Fruit fly (Drosophila melanogaster) whole organism, wandering third instar larva: ENCODE results near the gene bb8.

Experiments
- Abd-B ChIP-seq: fragments of >200 bp; optimal IDR thresholded peaks from 2 replicates; lab custom pipeline; 2017; ENCODE audit warnings: missing biosample characterization, missing genetic modification characterization
- CG32264 ChIP-seq: fragments of 200-800 bp; sonication (Bioruptor generic); optimal IDR thresholded peaks from 2 replicates; lab custom pipeline; 2016; ENCODE audit warnings: missing biosample characterization, missing genetic modification characterization
- CG9705 ChIP-seq: fragments of 200-800 bp; sonication (Bioruptor generic); optimal IDR thresholded peaks from 2 replicates; lab custom pipeline; 2018; ENCODE audit warnings: missing biosample characterization, mild to moderate bottlenecking, missing genetic modification characterization
- Dif ChIP-seq: fragments of 200-275, 200-300 bp; sonication (Bioruptor generic); optimal IDR thresholded peaks from 2 replicates; lab custom pipeline; 2018; ENCODE audit warnings: missing biosample characterization, missing genetic modification characterization; ENCODE audit not compliant: partially characterized antibody
- GATAd ChIP-seq: sonication (Bioruptor generic); optimal IDR thresholded peaks from 2 replicates; lab custom pipeline; 2016; ENCODE audit warnings: missing biosample characterization, missing genetic modification characterization
- HLH106 ChIP-seq: fragments of 200-800 bp; optimal IDR thresholded peaks from 3 replicates; lab custom pipeline; 2019; ENCODE audit warnings: missing biosample characterization, mild to moderate bottlenecking, missing genetic modification characterization, moderate library complexity
- Hnf4 ChIP-seq: fragments of 200-800 bp; sonication (Bioruptor generic); optimal IDR thresholded peaks from 2 replicates; lab custom pipeline; 2016; ENCODE audit warnings: missing biosample characterization, mild to moderate bottlenecking, missing genetic modification characterization
- Hr78 ChIP-seq: fragments of >200 bp; optimal IDR thresholded peaks from 2 replicates; lab custom pipeline; 2017; ENCODE audit warnings: missing biosample characterization, missing genetic modification characterization
- Hr83 ChIP-seq: fragments of 200-300 bp; sonication (Bioruptor generic); optimal IDR thresholded peaks from 2 replicates; lab custom pipeline; 2016; ENCODE audit warnings: missing biosample characterization, mild to moderate bottlenecking, missing genetic modification characterization, moderate library complexity; ENCODE audit not compliant: poor library complexity, severe bottlenecking
- Jra ChIP-seq: sonication (Bioruptor generic); optimal IDR thresholded peaks from 2 replicates; lab custom pipeline; 2016; ENCODE audit warnings: missing biosample characterization, missing genetic modification characterization
- Mio ChIP-seq: sonication (Bioruptor generic); optimal IDR thresholded peaks from 2 replicates; lab custom pipeline; 2016; ENCODE audit warnings: missing biosample characterization, missing genetic modification characterization
- Myc ChIP-seq: fragments of >200 bp; optimal IDR thresholded peaks from 2 replicates; lab custom pipeline; 2017
- OdsH ChIP-seq: fragments of 200-800 bp; sonication (Bioruptor generic); optimal IDR thresholded peaks from 2 replicates; lab custom pipeline; 2016; ENCODE audit warnings: missing biosample characterization, mild to moderate bottlenecking, missing genetic modification characterization
- Rel ChIP-seq, 2 experiments: fragments of 200-800 bp; sonication (Bioruptor generic) in 1 of 2; optimal IDR thresholded peaks; 2 replicates in 1 of 2; 3 replicates in 1 of 2; lab custom pipeline; 2016 to 2019; ENCODE audit warnings: mild to moderate bottlenecking in 2 of 2, missing biosample characterization in 2 of 2, missing genetic modification characterization in 2 of 2, moderate library complexity in 1 of 2
- Sp1 ChIP-seq: fragments of 200-800 bp; sonication (Bioruptor generic); optimal IDR thresholded peaks from 3 replicates; lab custom pipeline; 2019; ENCODE audit warnings: missing biosample characterization, mild to moderate bottlenecking, missing genetic modification characterization, moderate library complexity
- Vsx2 ChIP-seq: fragments of 200-300, 225-300 bp; sonication (Bioruptor generic); optimal IDR thresholded peaks from 2 replicates; lab custom pipeline; 2018; ENCODE audit warnings: missing biosample characterization, missing genetic modification characterization; ENCODE audit not compliant: partially characterized antibody
- br ChIP-seq: fragments of 200-800 bp; sonication (Bioruptor generic); optimal IDR thresholded peaks from 2 replicates; lab custom pipeline; 2016; ENCODE audit warnings: missing biosample characterization, missing genetic modification characterization
- brk ChIP-seq: fragments of 200-800 bp; sonication (Bioruptor generic); optimal IDR thresholded peaks from 2 replicates; lab custom pipeline; 2016; ENCODE audit warnings: missing biosample characterization, mild to moderate bottlenecking, missing genetic modification characterization
- dl ChIP-seq, 2 experiments: fragments of 175-275, 200-275 bp in 1 of 2; fragments of 200-275 bp in 1 of 2; sonication (Bioruptor generic); optimal IDR thresholded peaks; lab custom pipeline; 2018; ENCODE audit warnings: mild to moderate bottlenecking in 2 of 2, missing biosample characterization in 2 of 2, missing genetic modification characterization in 2 of 2, moderate library complexity in 2 of 2; ENCODE audit not compliant: partially characterized antibody in 2 of 2, insufficient read depth in 1 of 2
- dmrt93B ChIP-seq: fragments of 200-800 bp; sonication (Bioruptor generic); optimal IDR thresholded peaks from 2 replicates; lab custom pipeline; 2018; ENCODE audit warnings: missing biosample characterization, mild to moderate bottlenecking, missing genetic modification characterization
- dsf ChIP-seq: sonication (Bioruptor generic); optimal IDR thresholded peaks from 2 replicates; lab custom pipeline; 2016; ENCODE audit warnings: missing biosample characterization, missing genetic modification characterization, borderline replicate concordance
- ey ChIP-seq: fragments of 200-800 bp; sonication (Bioruptor generic); optimal IDR thresholded peaks from 2 replicates; lab custom pipeline; 2016; ENCODE audit warnings: missing biosample characterization, missing genetic modification characterization
- foxo ChIP-seq, 2 experiments: fragments of 200-800 bp; sonication (Bioruptor generic); optimal IDR thresholded peaks; 2 replicates in 1 of 2; 3 replicates in 1 of 2; lab custom pipeline; 2016 to 2017; ENCODE audit warnings: missing biosample characterization in 2 of 2, missing genetic modification characterization in 2 of 2
- fru ChIP-seq: fragments of 200-800 bp; sonication (Bioruptor generic); optimal IDR thresholded peaks from 3 replicates; lab custom pipeline; 2016; ENCODE audit warnings: missing biosample characterization, mild to moderate bottlenecking, missing genetic modification characterization
- h ChIP-seq: fragments of 200-800 bp; sonication (Bioruptor generic); optimal IDR thresholded peaks from 3 replicates; lab custom pipeline; 2016; ENCODE audit warnings: missing biosample characterization, mild to moderate bottlenecking, missing genetic modification characterization
- jim ChIP-seq: fragments of 175-275, 200-325 bp; sonication (Bioruptor generic); optimal IDR thresholded peaks from 2 replicates; lab custom pipeline; 2016; ENCODE audit warnings: missing biosample characterization, mild to moderate bottlenecking, missing genetic modification characterization
- lola ChIP-seq: fragments of >200 bp; optimal IDR thresholded peaks from 2 replicates; lab custom pipeline; 2017; ENCODE audit warnings: missing biosample characterization, missing genetic modification characterization
- pan ChIP-seq: fragments of >200 bp; optimal IDR thresholded peaks from 2 replicates; lab custom pipeline; 2017
- psq ChIP-seq: fragments of 200-800 bp; sonication (Bioruptor generic); optimal IDR thresholded peaks from 3 replicates; lab custom pipeline; 2017; ENCODE audit warnings: missing biosample characterization, mild to moderate bottlenecking, missing genetic modification characterization, moderate library complexity
- rgr ChIP-seq: fragments of 200-800 bp; sonication (Bioruptor generic); optimal IDR thresholded peaks from 3 replicates; lab custom pipeline; 2016; ENCODE audit warnings: missing biosample characterization, mild to moderate bottlenecking, missing genetic modification characterization
- sage ChIP-seq: fragments of 200-800 bp; sonication (Bioruptor generic); optimal IDR thresholded peaks from 2 replicates; lab custom pipeline; 2016; ENCODE audit warnings: missing biosample characterization, mild to moderate bottlenecking, missing genetic modification characterization
- sv ChIP-seq: fragments of 200-800 bp; sonication (Bioruptor generic); optimal IDR thresholded peaks from 3 replicates; lab custom pipeline; 2016; ENCODE audit warnings: missing biosample characterization, missing genetic modification characterization
- tai ChIP-seq: sonication (Bioruptor generic); optimal IDR thresholded peaks from 2 replicates; lab custom pipeline; 2016; ENCODE audit warnings: missing biosample characterization, missing genetic modification characterization
- usp ChIP-seq: fragments of >200 bp; optimal IDR thresholded peaks from 2 replicates; lab custom pipeline; 2017; ENCODE audit warnings: missing biosample characterization, missing genetic modification characterization
- woc ChIP-seq: sonication (Bioruptor generic); optimal IDR thresholded peaks from 2 replicates; lab custom pipeline; 2016; ENCODE audit warnings: missing biosample characterization, mild to moderate bottlenecking, missing genetic modification characterization

bb8 gene

DNA sequence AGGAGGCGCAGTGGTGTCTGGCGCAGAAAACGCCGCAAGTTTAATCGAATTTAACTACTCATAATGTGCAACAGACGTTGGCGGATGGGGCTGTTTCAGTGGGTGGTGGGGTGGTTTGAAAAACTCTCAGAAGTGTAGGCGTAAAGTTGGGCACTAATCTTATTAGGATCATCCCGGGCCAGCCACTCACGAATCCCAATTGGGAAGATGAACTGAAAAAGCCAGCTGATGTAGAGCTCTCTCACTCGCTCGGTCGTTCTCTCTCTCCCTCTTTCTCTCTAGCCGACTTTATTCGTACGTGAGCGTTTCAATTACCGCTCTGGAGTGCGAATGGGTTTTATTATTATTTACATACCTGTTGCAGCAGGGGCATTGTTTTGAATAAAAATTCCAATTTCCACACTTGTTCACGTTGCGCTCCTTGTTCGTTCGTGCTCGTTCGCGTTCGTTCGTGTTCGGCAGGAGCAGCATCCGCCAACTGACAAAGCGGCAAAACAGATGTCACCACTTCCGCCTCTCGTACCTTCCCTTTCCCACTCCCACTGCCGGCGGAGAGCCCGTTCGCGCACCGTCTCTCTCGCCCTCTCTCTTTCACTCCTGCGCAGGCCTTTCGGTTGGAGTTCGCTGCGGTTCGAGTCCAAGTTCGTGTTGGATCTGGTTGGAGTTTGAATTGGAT is 11.1 kb downstream of the bb8 start:
- TF ChIP-seq Rel (GFP tag; optimal IDR thresholded peaks at IDR 0.05; lab: Kevin White, UChicago) (no peak), Rel (tag; optimal IDR thresholded peaks at IDR 0.05; lab: Kevin White, UChicago) (no peak), Dif (GFP tag; lab: Kevin White, UChicago) (peak; percentile 66), Sp1 (no peak)
- TF ChIP-seq, all 38 proteins: peak for 1

DNA sequence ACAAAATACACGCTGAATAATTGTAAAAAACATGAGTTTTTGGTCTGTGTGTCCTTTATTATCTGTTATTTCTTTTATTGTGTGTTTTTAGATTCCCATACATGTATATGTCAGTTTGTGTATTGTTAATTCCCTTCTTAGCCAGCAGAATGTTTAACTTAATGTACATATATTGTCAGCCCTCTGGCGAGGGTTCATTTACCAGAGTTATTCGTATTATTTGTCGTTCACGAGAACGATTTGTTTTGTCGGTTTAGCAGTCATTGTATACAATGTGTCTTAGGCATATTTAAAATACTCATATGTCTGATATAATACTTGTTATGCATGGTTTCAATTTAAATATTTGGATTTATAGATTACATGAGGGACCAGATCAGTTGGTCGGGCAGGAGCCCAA is 29.4 kb downstream of the bb8 start:
- TF ChIP-seq usp (no peak), dsf (GFP tag; lab: Kevin White, UChicago) (no peak), h (no peak), Sp1 (no peak), Jra (no peak), fru (GFP tag; lab: Kevin White, UChicago) (no peak), OdsH (GFP tag; lab: Kevin White, UChicago) (no peak), brk (no peak), Hnf4 (GFP tag; lab: Kevin White, UChicago) (no peak), GATAd (GFP tag; lab: Kevin White, UChicago) (no peak), Abd-B (GFP tag; lab: Kevin White, UChicago) (no peak), dmrt93B (GFP tag; lab: Kevin White, UChicago) (no peak), dl (GFP tag; optimal IDR thresholded peaks at IDR 0.05; lab: Kevin White, UChicago; ENCODE audit: insufficient read depth in 1 of 2, partially characterized antibody in 2 of 2) (no peak), CG32264 (GFP tag; lab: Kevin White, UChicago) (no peak), tai (GFP tag; lab: Kevin White, UChicago) (no peak), pan (lab: Kevin White, UChicago) (no peak), foxo (GFP tag; optimal IDR thresholded peaks at IDR 0.05; lab: Kevin White, UChicago) (no peak), Mio (GFP tag; lab: Kevin White, UChicago) (no peak)

DNA sequence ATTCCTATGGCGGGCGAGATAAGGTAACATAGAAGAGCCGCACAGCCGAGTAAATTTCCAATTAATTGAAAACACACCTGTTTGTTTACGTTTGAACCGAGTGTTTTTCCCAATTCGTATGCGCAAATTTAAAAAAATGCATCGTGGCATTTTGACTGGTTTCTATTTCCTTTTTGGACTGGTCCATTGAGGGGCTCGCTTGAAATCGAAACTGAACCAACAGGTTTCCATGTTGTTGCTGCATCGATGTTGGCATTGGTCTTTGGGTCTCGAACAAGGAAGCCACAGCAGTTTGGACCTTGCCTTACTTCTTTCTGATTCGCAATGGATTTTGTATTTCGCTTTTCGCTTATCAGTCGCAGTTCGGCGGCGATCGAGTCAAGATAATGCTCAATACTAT is 31.5 kb downstream of the bb8 start:
- TF ChIP-seq Dif (GFP tag; lab: Kevin White, UChicago) = peak; percentile 35
- TF ChIP-seq rgr (GFP tag; lab: Kevin White, UChicago) = no peak
- no peak for TF ChIP-seq CG32264 (GFP tag; lab: Kevin White, UChicago)
- TF ChIP-seq Rel (GFP tag; optimal IDR thresholded peaks at IDR 0.05; lab: Kevin White, UChicago) = no peak
- no peak for TF ChIP-seq Rel (tag; optimal IDR thresholded peaks at IDR 0.05; lab: Kevin White, UChicago)
- TF ChIP-seq, all 38 proteins: peak for 1

DNA sequence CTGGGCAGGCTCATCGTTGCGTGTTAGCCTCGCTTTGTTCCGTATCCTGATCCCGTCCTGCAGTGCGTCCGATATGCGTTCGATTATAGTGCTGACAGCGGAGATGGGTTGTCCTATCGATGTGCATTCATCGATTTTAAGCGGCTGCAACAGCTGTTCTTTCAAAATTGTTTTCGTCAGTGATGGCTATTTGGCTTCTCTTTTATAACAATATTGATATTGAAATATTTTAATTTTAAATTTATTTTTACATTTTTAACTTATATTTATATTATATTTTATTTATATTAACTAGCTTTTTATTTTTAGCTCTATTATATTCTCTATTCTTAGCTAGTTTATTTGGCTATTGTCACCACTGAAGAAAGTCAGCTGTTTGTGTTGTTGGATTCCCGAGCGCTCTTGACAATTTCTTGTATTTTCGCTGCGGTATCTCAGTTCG is 32.0 kb downstream of the bb8 start, which contains the start of the genes wda and Pex11c:
Gene wda (minus strand): TSS at position 102 of the 442 bp plus-strand sequence.
Gene Pex11c (plus strand): TSS at position 380 of the 442 bp plus-strand sequence.
- TF ChIP-seq Vsx2 = no peak
- TF ChIP-seq HLH106 (tag; lab: Kevin White, UChicago) = peak; percentile 91
- no peak for TF ChIP-seq Mio (GFP tag; lab: Kevin White, UChicago)
- peak; percentile 85 for TF ChIP-seq brk
- peak; percentile 72 for TF ChIP-seq Hnf4 (GFP tag; lab: Kevin White, UChicago)
- TF ChIP-seq tai (GFP tag; lab: Kevin White, UChicago) = no peak
- TF ChIP-seq Jra = no peak
- TF ChIP-seq foxo (GFP tag; optimal IDR thresholded peaks at IDR 0.05; lab: Kevin White, UChicago) = peak in 1 of 2 experiments; percentile 81
- TF ChIP-seq Dif (GFP tag; lab: Kevin White, UChicago) = no peak
- TF ChIP-seq Hr78 = no peak
- TF ChIP-seq dmrt93B (GFP tag; lab: Kevin White, UChicago) = peak; percentile 55
- peak; percentile 54 for TF ChIP-seq woc
- peak; percentile 27 for TF ChIP-seq sage (GFP tag; lab: Kevin White, UChicago)
- peak; percentile 70 for TF ChIP-seq GATAd (GFP tag; lab: Kevin White, UChicago)
- TF ChIP-seq psq (GFP tag; lab: Kevin White, UChicago) = peak; percentile 86
- no peak for TF ChIP-seq CG9705 (GFP tag; lab: Kevin White, UChicago)
- TF ChIP-seq dsf (GFP tag; lab: Kevin White, UChicago) = peak; percentile 19
- peak; percentile 90 for TF ChIP-seq Myc
- TF ChIP-seq Hr83 (GFP tag; lab: Kevin White, UChicago) = peak; percentile 47
- no peak for TF ChIP-seq jim
- TF ChIP-seq OdsH (GFP tag; lab: Kevin White, UChicago) = peak; percentile 85
- peak; percentile 60 for TF ChIP-seq fru (GFP tag; lab: Kevin White, UChicago)
- no peak for TF ChIP-seq lola (GFP tag; lab: Kevin White, UChicago)
- peak; percentile 83 for TF ChIP-seq h
- TF ChIP-seq ey (GFP tag; lab: Kevin White, UChicago) = peak; percentile 58
- peak; percentile 48 for TF ChIP-seq br (GFP tag; lab: Kevin White, UChicago)
- TF ChIP-seq Abd-B (GFP tag; lab: Kevin White, UChicago) = no peak
- peak; percentile 52 for TF ChIP-seq Rel (GFP tag; optimal IDR thresholded peaks at IDR 0.05; lab: Kevin White, UChicago)
- TF ChIP-seq Rel (tag; optimal IDR thresholded peaks at IDR 0.05; lab: Kevin White, UChicago) = peak; percentile 88
- TF ChIP-seq sv (GFP tag; lab: Kevin White, UChicago) = peak; percentile 66
- TF ChIP-seq Sp1 = peak; percentile 81
- peak; percentile 86 for TF ChIP-seq rgr (GFP tag; lab: Kevin White, UChicago)
- TF ChIP-seq usp = no peak
